Fruit fly (Drosophila melanogaster): ENCODE data around the gene tkv.
A peak's percentile ranks its signal among the peaks of the same experiment; 100 is the strongest.

Gene tkv

DNA sequence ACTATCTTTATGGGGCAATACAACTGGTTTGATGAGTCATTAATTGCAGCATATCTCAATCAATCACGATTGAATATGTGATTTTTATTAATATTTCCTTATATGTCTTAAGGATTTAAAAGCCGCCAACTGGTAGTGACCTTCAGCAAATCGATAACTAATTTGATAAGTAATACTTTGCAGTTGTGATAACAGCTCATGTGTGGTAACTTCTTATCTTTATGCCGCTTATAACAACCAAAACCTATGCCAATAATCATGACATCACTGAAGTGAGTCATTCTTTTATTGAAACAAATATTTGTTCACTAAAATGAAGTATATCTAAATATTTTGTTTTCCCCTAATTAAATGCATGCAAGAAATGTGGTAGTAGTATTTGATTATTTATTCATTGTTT is 14.7 kb upstream of the tkv start:
- TF ChIP-seq CTCF (optimal IDR thresholded peaks at IDR 0.05) (no peak), CG8478 (optimal IDR thresholded peaks at IDR 0.05) (no peak)

DNA sequence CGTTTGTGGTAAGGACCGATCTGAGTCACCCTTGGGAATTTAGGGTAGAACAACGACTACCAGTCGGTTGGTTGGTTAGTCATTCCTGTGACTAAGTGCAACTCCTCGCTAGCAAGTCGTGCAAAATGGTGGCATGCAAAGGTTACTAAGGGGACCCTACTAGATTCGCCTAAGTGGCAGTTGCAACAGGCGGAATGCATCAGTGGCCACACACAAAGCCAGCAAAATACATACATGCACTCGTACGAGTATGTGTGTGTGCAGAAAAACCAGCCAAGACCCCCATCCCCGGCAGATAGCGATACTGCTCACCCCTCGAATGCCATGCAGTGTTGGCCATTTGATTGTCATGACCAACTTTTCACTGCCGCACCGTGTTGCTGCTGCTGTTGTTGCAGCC is 13.6 kb upstream of the tkv start:
- TF ChIP-seq CG8478 (optimal IDR thresholded peaks at IDR 0.05): no peak
- TF ChIP-seq CTCF (optimal IDR thresholded peaks at IDR 0.05): no peak

DNA sequence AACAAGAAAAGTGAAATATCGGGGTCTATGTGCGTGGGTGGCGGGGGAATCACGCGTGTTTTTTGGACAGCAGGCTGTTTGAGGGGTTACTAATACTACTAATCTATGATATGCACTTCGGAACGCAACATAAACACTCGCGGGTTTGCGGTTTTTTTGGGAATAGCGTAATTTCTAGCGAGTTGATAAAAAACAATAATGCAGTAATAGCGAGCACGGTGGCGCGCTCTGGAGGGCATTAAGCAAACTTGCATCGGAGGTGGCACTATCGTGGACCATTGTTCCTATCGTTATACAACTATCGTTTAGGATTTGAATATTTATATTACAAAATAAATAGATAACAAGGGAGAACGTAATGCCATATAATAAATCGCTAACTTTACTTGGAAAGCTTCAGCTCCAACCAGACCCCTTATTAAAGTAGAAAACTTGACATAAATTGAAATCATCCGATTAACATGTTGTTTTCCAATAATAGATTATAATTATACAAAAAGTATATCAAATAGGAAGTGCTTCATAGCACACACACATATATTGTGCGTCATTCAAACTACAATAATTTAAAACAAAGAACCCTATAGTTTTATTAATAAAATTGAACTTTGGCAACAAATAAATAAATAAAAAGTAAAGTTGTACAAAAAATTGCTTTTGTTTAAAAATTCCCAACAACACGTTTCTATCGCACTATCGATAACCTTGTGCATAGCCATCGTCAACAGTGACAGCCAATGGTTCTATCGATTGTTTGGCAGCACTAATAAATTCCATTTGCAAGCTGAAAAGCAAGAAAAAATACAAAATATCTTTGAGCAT is 7.3 kb upstream of the tkv start, which contains the start of the genes Nin and Bub1:
Gene Nin, minus strand, starts transcription at position 240 of the 822 bp plus-strand sequence.
Gene Bub1, plus strand, starts transcription at position 557 of the 822 bp plus-strand sequence.
- TF ChIP-seq CG8478 (optimal IDR thresholded peaks at IDR 0.05): no peak
- peak; percentile 89 to 90 for TF ChIP-seq CTCF (optimal IDR thresholded peaks at IDR 0.05)

DNA sequence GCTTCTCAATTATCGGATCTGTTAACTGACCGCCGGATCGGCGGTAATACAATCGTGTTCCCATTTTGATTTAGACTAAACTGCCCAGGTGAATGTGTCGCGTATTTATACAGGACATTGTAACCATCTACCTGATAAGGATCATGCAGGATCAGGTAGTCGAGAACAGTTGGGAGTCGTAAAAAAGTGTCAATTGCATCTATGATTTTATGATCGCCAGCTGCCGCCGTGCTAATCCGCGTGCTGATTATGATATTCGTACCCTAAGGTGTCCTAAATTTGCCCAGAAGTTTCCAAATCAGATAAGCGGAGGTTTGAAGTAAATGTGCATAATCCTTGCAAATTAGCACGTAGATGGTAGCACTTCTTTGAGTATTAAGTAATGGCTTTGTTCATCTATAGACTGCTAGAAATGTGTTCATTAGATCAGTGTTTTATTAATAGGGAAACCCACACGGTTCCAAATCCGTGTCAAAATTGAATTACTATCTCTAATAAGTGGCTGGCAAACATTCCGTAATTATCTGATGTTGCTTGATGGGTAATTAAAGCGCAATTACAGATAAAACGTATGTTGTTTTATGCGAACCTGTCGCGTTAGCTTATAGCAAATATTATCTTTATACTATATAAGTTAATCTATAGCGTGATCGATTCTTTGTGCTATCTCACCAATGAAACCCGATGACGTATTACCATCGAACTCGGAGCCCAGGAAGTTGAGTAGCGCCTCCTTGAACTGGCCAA is 6.3 kb upstream of the tkv start:
- TF ChIP-seq CG8478 (optimal IDR thresholded peaks at IDR 0.05) (no peak), CTCF (optimal IDR thresholded peaks at IDR 0.05) (no peak)

DNA sequence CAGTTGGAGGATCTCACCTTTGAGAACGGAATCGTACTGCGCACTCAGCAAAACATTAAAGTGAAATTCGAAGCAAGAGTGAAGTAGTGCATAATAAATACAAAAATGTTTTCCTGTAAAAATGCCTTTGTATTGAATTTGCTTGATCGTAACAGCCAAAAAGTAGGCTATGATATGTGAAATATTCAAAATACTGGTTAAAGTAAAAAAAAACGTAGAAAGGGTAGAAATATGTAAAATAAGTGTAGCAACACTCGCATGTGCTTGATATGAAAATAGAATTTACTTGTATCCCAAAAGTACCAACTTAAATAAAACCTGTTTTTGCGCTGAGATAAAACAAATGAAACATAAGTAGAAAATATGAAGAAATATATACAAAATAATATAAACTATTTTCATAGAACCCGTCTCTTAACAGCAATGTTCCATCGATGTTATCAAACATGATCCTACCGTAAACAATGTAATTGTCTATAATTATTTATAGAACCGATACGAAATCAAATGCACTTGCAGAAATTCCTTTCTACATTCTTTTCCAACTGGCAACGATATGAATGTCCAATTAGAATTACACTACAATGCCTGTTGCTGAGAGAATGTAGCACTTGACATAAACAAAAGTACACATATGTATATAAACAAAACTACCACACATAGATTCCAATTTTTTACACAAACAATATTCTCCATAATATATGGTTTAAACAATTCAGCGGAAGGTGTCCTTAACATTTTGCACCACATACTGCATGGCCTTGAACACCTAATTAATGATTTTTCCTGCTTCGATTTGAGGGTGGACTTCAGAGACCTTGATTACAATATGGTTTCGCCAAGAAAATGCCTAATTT is 741 bp downstream of the tkv start:
- TF ChIP-seq CTCF (optimal IDR thresholded peaks at IDR 0.05) (peak in 1 of 2 experiments; percentile 35), CG8478 (optimal IDR thresholded peaks at IDR 0.05) (no peak)

DNA sequence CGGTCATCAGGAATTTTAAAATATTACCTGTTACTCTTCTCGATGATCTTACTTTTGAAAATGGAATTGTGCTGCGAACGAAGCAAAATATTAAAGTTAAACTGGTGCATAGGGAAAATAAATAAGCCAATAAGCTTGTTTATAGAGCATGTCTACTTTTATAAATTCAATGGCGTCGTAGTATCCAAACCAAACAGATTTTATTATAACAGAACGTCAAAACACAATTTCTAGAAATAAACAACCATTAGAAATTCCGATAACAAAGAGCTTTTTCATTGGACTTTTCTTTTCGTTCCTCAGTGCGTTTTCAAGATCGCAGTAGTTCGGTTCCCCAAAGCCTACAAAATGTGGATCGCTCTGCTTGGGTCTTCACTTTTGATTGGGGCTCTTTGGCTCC is 3.0 kb downstream of the tkv start, which contains the start of gene Cyp4ac3:
Gene Cyp4ac3, plus strand, starts transcription at position 301 of the 400 bp plus-strand sequence.
- TF ChIP-seq CG8478 (optimal IDR thresholded peaks at IDR 0.05): no peak
- no peak for TF ChIP-seq CTCF (optimal IDR thresholded peaks at IDR 0.05)

DNA sequence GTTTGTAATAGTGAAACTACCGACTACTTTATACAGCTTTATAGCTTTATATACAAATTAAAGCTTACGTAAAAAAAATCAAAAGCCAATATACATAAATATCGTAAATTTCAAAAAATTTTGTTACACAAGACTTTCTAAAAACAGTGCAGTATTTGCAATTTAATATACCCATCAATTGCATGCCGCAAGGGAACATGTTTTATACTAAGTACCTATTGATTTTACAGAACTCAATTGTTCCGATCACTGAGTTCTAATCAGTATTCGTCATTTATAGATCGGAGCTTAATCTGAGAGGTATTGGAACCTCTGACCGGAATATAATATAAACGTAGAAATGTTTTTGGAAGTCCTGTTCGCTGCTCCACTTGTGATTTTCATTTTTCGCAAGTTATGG is 5.1 kb downstream of the tkv start, which contains the start of gene Cyp4ac2:
Gene Cyp4ac2, plus strand, starts transcription at position 301 of the 400 bp plus-strand sequence.
- no peak for TF ChIP-seq CTCF (optimal IDR thresholded peaks at IDR 0.05)
- no peak for TF ChIP-seq CG8478 (optimal IDR thresholded peaks at IDR 0.05)

DNA sequence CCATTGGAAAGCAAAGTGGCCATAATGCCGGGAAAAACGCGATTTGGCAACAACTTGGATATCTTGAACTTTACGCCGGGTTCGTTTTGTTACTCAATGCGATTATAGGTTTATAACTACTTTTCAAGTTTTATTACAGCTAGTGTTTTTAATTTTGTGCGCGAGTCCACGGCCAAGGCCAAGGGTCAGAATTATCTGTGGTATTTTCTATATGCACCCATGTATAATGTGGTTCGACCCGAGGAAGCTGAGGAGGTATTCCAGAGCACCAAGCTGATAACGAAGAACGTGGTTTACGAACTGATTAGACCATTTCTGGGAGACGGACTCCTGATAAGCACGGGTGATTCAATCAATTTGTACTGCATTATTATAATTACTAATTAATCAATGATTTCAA is 7.0 kb downstream of the tkv start:
- TF ChIP-seq CTCF (optimal IDR thresholded peaks at IDR 0.05): no peak
- no peak for TF ChIP-seq CG8478 (optimal IDR thresholded peaks at IDR 0.05)

DNA sequence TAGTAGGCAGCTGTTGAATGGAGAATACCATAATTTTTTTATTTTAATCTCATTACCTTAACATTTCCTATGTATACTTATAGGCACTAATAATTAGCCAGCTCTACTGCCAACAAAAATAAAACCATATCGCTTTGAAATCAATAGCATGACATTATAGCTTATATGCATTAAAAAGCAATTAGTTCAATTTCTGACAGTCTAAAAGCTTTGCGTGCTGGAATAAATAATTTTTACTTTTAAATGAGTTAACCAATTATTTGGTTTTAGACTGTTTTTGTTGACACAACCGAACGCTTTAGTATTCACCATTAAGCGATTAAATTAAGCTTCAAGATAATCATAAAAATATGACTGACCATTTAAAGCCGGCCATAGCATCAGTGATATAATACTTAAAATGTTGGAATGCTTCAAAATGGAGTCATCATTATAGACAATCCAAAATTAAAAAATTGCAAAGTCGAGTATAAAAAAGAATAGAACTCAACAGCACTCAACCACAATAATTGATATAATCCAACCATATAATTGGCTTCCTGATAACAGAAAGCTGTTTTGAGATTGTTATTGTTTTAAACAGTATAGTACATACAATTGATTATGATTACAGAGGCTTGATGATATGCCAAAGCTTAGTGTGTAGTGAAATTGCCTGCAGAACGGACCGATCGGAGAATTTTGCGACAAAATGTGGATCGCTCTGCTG is 7.7 kb downstream of the tkv start, which contains the start of gene Cyp4ac1:
Gene Cyp4ac1, plus strand, starts transcription at position 659 of the 709 bp plus-strand sequence.
- TF ChIP-seq CTCF (optimal IDR thresholded peaks at IDR 0.05): no peak
- TF ChIP-seq CG8478 (optimal IDR thresholded peaks at IDR 0.05): no peak

DNA sequence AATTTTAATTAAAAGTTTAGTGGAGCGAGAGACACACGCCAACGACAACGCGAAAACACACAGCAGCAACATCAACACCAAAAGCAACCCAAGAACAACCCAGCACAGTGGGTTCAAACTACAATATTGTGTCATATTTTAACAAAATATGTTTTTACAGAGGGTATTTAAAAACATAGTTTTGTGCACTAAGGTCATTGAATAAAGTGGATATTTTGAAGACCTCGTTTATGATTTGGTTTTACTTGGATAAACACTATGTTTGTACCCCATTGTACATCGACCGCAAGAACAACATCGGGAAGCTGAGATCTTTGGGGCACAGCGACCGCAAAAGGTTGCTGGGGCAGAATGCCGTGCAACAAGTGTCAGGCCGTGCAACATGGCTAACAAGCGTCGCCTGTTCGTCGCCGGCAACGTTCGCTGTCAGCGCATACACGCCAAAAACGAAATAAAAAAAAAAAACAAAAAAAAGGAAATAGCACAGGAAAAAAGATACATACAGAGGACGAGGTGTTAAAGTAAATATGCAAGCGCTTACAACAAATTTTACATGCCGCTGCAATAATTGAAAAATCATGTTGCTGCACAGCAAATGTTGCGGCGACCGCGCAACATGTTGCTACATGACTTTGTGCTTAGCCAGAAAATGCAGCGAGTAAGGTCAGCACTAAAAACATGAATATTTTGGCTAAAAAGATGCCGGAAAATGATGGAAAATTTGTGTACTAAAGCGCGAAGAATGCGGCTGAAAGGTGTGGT is 9.8 kb downstream of the tkv start:
- TF ChIP-seq CTCF (optimal IDR thresholded peaks at IDR 0.05) (no peak), CG8478 (optimal IDR thresholded peaks at IDR 0.05) (no peak)

DNA sequence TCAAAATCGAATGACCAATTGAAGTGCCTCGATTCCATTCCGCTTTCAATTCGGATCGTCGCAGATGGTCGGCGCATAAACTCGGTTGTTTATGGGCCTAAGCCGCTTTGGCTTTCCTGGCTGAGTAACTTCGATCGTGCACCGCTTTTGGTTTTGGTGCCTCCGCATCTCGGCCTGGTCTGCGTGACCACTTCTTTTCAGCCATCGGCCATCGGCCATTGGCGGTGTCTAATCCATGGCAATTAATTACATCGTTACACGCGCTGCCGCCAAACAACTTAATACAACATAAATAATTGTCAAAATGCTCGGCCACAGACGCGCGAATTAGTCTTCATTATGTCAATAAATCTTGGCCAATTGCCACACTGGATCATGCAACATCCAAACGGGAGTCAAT is 10.9 kb downstream of the tkv start:
- TF ChIP-seq CG8478 (optimal IDR thresholded peaks at IDR 0.05) (no peak), CTCF (optimal IDR thresholded peaks at IDR 0.05) (no peak)

DNA sequence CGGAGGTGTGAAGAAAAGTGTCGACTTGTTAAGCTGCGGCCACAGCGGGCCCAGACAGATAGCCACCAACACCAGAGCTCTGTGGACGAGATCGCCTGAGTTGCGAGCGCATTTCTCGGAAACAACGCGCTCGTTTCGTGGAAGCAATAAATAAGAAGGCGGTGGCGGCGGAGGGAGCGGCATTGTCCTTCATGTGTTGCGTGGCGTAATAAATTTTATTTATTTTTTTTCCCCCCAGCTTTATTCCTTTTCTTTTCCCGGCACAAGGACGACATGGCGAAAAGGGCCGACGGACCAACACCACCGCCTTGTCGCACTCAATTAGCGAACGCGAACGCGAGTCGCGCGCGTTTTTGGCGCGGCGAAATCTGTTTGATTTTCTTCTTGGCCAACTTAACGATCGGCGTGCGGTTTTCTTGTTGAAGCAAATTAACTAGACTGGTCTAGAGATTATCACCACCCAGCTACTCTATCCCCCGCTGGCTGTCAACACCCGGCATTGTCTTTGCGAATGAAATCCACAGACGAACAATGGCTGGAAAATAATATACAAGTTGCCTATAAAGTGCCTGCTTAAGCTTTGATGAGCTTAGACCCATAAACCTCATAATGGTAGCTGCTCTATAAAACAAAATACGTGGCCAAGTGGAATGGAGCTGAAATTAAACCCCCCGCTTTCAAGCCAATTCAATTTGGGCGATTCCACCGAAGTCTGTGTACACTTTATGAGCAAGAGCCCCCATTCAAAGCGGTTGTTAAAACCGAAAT is 11.9 kb downstream of the tkv start:
- TF ChIP-seq CG8478 (optimal IDR thresholded peaks at IDR 0.05): no peak
- no peak for TF ChIP-seq CTCF (optimal IDR thresholded peaks at IDR 0.05)

Measured in S2 (cell line).